Worm (Caenorhabditis elegans) whole organism, young adult: ENCODE data around the gene eelo-1.
A peak's percentile ranks its signal among the peaks of the same experiment; 100 is the strongest.

Experiments
- C06A6.2 ChIP-seq: fragments of 200-800 bp; sonication (Bioruptor generic); conservative IDR thresholded peaks from 2 replicates; pipeline ENCODE4 v1.3.6; 2022; ENCODE audit warnings: missing genetic modification characterization, missing compliant biosample characterization
- C17E4.6 ChIP-seq: fragments of 200-800 bp; sonication (Bioruptor generic); IDR thresholded peaks from 2 replicates; pipeline ENCODE4 v1.3.6; 2022; ENCODE audit warnings: missing genetic modification reagents, missing genetic modification characterization, missing compliant biosample characterization
- D2030.7 ChIP-seq: fragments of 200-800 bp; sonication (Bioruptor generic); IDR thresholded peaks from 2 replicates; pipeline ENCODE4 v1.3.6; 2022; ENCODE audit warnings: missing genetic modification reagents, missing genetic modification characterization, missing compliant biosample characterization
- F52B5.7 ChIP-seq: sonication (generic microtip); optimal IDR thresholded peaks from 2 replicates; lab custom pipeline; 2016; ENCODE audit warnings: mild to moderate bottlenecking, missing genetic modification characterization, missing compliant biosample characterization
- F55B11.4 ChIP-seq: sonication (generic microtip); optimal IDR thresholded peaks from 2 replicates; lab custom pipeline; 2016; ENCODE audit warnings: missing compliant biosample characterization, missing genetic modification characterization, borderline replicate concordance; ENCODE audit not compliant: insufficient read depth
- K11D2.4 ChIP-seq: fragments of 200-800 bp; sonication (Bioruptor generic); IDR thresholded peaks from 2 replicates; pipeline ENCODE4 v1.3.6; 2022; ENCODE audit warnings: missing genetic modification reagents, missing genetic modification characterization, missing compliant biosample characterization
- K12H6.12 ChIP-seq: fragments of 200-800 bp; sonication (Bioruptor generic); optimal IDR thresholded peaks from 2 replicates; lab custom pipeline; 2018; ENCODE audit warnings: mild to moderate bottlenecking, missing genetic modification characterization, missing compliant biosample characterization
- T26A5.8 ChIP-seq: sonication (generic microtip); optimal IDR thresholded peaks from 2 replicates; lab custom pipeline; 2016; ENCODE audit warnings: missing genetic modification characterization, missing compliant biosample characterization
- Y56A3A.18 ChIP-seq: fragments of 200-800 bp; sonication (Bioruptor generic); IDR thresholded peaks from 2 replicates; pipeline ENCODE4 v1.3.6; 2022; ENCODE audit warnings: missing genetic modification reagents, missing genetic modification characterization, missing compliant biosample characterization
- Y67H2A.10 ChIP-seq: fragments of 200-800 bp; sonication (Bioruptor generic); conservative IDR thresholded peaks from 2 replicates; pipeline ENCODE4 v1.3.6; 2022; ENCODE audit warnings: missing genetic modification reagents, missing genetic modification characterization, missing compliant biosample characterization
- akir-1 ChIP-seq: fragments of 200-800 bp; sonication (Bioruptor generic); optimal IDR thresholded peaks from 2 replicates; lab custom pipeline; 2018; ENCODE audit warnings: mild to moderate bottlenecking, missing genetic modification characterization, moderate library complexity, missing compliant biosample characterization
- ama-1 ChIP-seq, 3 experiments: fragments of 150-350 bp in 1 of 3; sonication (generic microtip) in 2 of 3; optimal IDR thresholded peaks; 2 replicates each; lab custom pipeline; 2014 to 2018; ENCODE audit warnings: missing biosample characterization in 2 of 3, missing genetic modification characterization in 2 of 3, missing genetic modification reagents in 2 of 3
- aptf-2 ChIP-seq: fragments of 200-800 bp; sonication (Bioruptor generic); conservative IDR thresholded peaks from 2 replicates; pipeline ENCODE4 v1.3.6; 2022; ENCODE audit warnings: missing genetic modification reagents, missing genetic modification characterization, missing compliant biosample characterization
- aptf-3 ChIP-seq: fragments of 200-800 bp; sonication (Bioruptor generic); IDR thresholded peaks from 2 replicates; pipeline ENCODE4 v1.3.6; 2022; ENCODE audit warnings: missing genetic modification characterization, missing compliant biosample characterization
- athp-1 ChIP-seq: sonication (generic microtip); optimal IDR thresholded peaks from 2 replicates; lab custom pipeline; 2017; ENCODE audit warnings: mild to moderate bottlenecking, missing genetic modification characterization, missing compliant biosample characterization
- attf-5 ChIP-seq: fragments of 200-800 bp; sonication (Bioruptor generic); optimal IDR thresholded peaks from 2 replicates; lab custom pipeline; 2018; ENCODE audit warnings: mild to moderate bottlenecking, missing genetic modification characterization, missing compliant biosample characterization
- bed-2 ChIP-seq: fragments of 200-800 bp; sonication (Bioruptor generic); IDR thresholded peaks from 2 replicates; pipeline ENCODE4 v1.3.6; 2022; ENCODE audit warnings: missing genetic modification reagents, missing genetic modification characterization, missing compliant biosample characterization
- ccch-3 ChIP-seq: fragments of 200-800 bp; sonication (Bioruptor generic); optimal IDR thresholded peaks from 2 replicates; lab custom pipeline; 2018; ENCODE audit warnings: mild to moderate bottlenecking, missing genetic modification characterization, missing compliant biosample characterization
- cebp-1 ChIP-seq, 2 experiments: fragments of 200-800 bp in 1 of 2; sonication (Bioruptor generic) in 1 of 2; sonication (generic microtip) in 1 of 2; IDR thresholded peaks in 1 of 2; optimal IDR thresholded peaks in 1 of 2; 2 replicates each; pipeline versions ENCODE4 v1.3.6 to Lab custom; 2017 to 2022; ENCODE audit warnings: missing compliant biosample characterization in 2 of 2, missing genetic modification characterization in 2 of 2, mild to moderate bottlenecking in 1 of 2, missing genetic modification reagents in 1 of 2, moderate library complexity in 1 of 2
- ceh-58 ChIP-seq: fragments of 200-800 bp; sonication (Bioruptor generic); IDR thresholded peaks from 2 replicates; pipeline ENCODE4 v1.3.6; 2022; ENCODE audit warnings: missing genetic modification characterization, missing compliant biosample characterization
- ceh-79 ChIP-seq: sonication (generic microtip); optimal IDR thresholded peaks from 2 replicates; lab custom pipeline; 2017; ENCODE audit warnings: mild to moderate bottlenecking, missing genetic modification characterization, missing compliant biosample characterization
- dpl-1 ChIP-seq: fragments of 150-350 bp; optimal IDR thresholded peaks from 2 replicates; lab custom pipeline; 2014; ENCODE audit warnings: missing biosample characterization, missing genetic modification reagents, missing genetic modification characterization
- efl-1 ChIP-seq: fragments of 150-350 bp; optimal IDR thresholded peaks from 2 replicates; lab custom pipeline; 2014; ENCODE audit warnings: missing biosample characterization, missing genetic modification reagents, missing genetic modification characterization
- gei-17 ChIP-seq: fragments of 200-800 bp; sonication (Bioruptor generic); optimal IDR thresholded peaks from 2 replicates; lab custom pipeline; 2018; ENCODE audit warnings: mild to moderate bottlenecking, missing genetic modification characterization, missing compliant biosample characterization
- hlh-12 ChIP-seq: sonication (generic microtip); optimal IDR thresholded peaks from 2 replicates; lab custom pipeline; 2016; ENCODE audit warnings: missing genetic modification characterization, missing compliant biosample characterization
- hmg-1.2 ChIP-seq: fragments of 200-800 bp; sonication (Bioruptor generic); IDR thresholded peaks from 2 replicates; pipeline ENCODE4 v1.3.6; 2022; ENCODE audit warnings: missing genetic modification reagents, missing genetic modification characterization, missing compliant biosample characterization
- hrde-1 ChIP-seq: sonication (generic microtip); optimal IDR thresholded peaks from 2 replicates; lab custom pipeline; 2016; ENCODE audit warnings: missing genetic modification characterization, mild to moderate bottlenecking, missing compliant biosample characterization, moderate library complexity, missing genotype, missing genetic modification reagents, borderline replicate concordance
- let-607 ChIP-seq, 2 experiments: fragments of 200-800 bp in 1 of 2; sonication (Bioruptor generic) in 1 of 2; sonication (generic microtip) in 1 of 2; optimal IDR thresholded peaks; 2 replicates each; lab custom pipeline; 2016 to 2018; ENCODE audit warnings: mild to moderate bottlenecking in 2 of 2, missing compliant biosample characterization in 2 of 2, missing genetic modification characterization in 2 of 2, moderate library complexity in 2 of 2, missing genotype in 1 of 2
- lin-35 ChIP-seq, 3 experiments: fragments of 150-350 bp in 2 of 3; sonication (generic microtip) in 1 of 3; optimal IDR thresholded peaks; 2 replicates each; lab custom pipeline; 2014 to 2018; ENCODE audit warnings: missing biosample characterization in 3 of 3, missing genetic modification characterization in 3 of 3, missing genetic modification reagents in 3 of 3
- mcd-1 ChIP-seq: fragments of 200-800 bp; sonication (Bioruptor generic); IDR thresholded peaks from 2 replicates; pipeline ENCODE4 v1.3.6; 2022; ENCODE audit warnings: missing genetic modification reagents, missing genetic modification characterization, missing compliant biosample characterization
- mel-28 ChIP-seq: sonication (generic microtip); optimal IDR thresholded peaks from 2 replicates; lab custom pipeline; 2016; ENCODE audit warnings: borderline replicate concordance, mild to moderate bottlenecking, missing genetic modification characterization, missing compliant biosample characterization
- mes-4 ChIP-seq: sonication (generic microtip); optimal IDR thresholded peaks from 2 replicates; lab custom pipeline; 2016; ENCODE audit warnings: missing genotype, missing genetic modification characterization, missing compliant biosample characterization
- nfya-2 ChIP-seq: fragments of 200-800 bp; sonication (Bioruptor generic); IDR thresholded peaks from 2 replicates; pipeline ENCODE4 v1.3.6; 2022; ENCODE audit warnings: missing genetic modification reagents, missing genetic modification characterization, missing compliant biosample characterization
- nfyb-1 ChIP-seq: fragments of 200-800 bp; sonication (Bioruptor generic); IDR thresholded peaks from 2 replicates; pipeline ENCODE4 v1.3.6; 2022; ENCODE audit warnings: missing genetic modification reagents, missing genetic modification characterization, missing compliant biosample characterization
- nhr-80 ChIP-seq: sonication (generic microtip); optimal IDR thresholded peaks from 2 replicates; lab custom pipeline; 2016; ENCODE audit warnings: missing genetic modification characterization, missing compliant biosample characterization
- pha-4 ChIP-seq: fragments of 150-350 bp; sonication (generic microtip); optimal IDR thresholded peaks from 2 replicates; lab custom pipeline; 2014; ENCODE audit warnings: missing biosample characterization, missing genetic modification reagents, missing genetic modification characterization
- rec-8 ChIP-seq, 2 experiments: sonication (generic microtip); optimal IDR thresholded peaks; 2 replicates each; lab custom pipeline; 2016; ENCODE audit warnings: mild to moderate bottlenecking in 2 of 2, missing genetic modification characterization in 2 of 2, missing genetic modification reagents in 2 of 2, missing genotype in 2 of 2, missing biosample characterization in 1 of 2, missing compliant biosample characterization in 1 of 2, moderate library complexity in 1 of 2
- snpc-3.4 ChIP-seq: sonication (generic microtip); optimal IDR thresholded peaks from 2 replicates; lab custom pipeline; 2017; ENCODE audit warnings: missing genetic modification characterization, mild to moderate bottlenecking, missing compliant biosample characterization, antibody characterized with exemption, moderate library complexity, missing genotype, missing genetic modification reagents
- snpc-4 ChIP-seq, 5 experiments: fragments of 150-350 bp in 1 of 5; sonication (generic microtip) in 4 of 5; optimal IDR thresholded peaks; 2 replicates each; lab custom pipeline; 2014 to 2018; ENCODE audit warnings: missing genetic modification characterization in 5 of 5, missing biosample characterization in 3 of 5, antibody characterized with exemption in 2 of 5, mild to moderate bottlenecking in 2 of 5, missing compliant biosample characterization in 2 of 5, missing genotype in 2 of 5, moderate library complexity in 2 of 5, missing genetic modification reagents in 1 of 5
- somi-1 ChIP-seq: fragments of 200-800 bp; sonication (Bioruptor generic); optimal IDR thresholded peaks from 2 replicates; lab custom pipeline; 2018; ENCODE audit warnings: mild to moderate bottlenecking, missing genetic modification characterization, missing compliant biosample characterization
- tlf-1 ChIP-seq: fragments of 200-800 bp; sonication (Bioruptor generic); optimal IDR thresholded peaks from 2 replicates; lab custom pipeline; 2018; ENCODE audit warnings: mild to moderate bottlenecking, missing genetic modification characterization, missing compliant biosample characterization
- unc-130 ChIP-seq: sonication (generic microtip); optimal IDR thresholded peaks from 2 replicates; lab custom pipeline; 2016; ENCODE audit warnings: missing genetic modification reagents, missing genetic modification characterization, missing compliant biosample characterization
- zfh-2 ChIP-seq: fragments of 200-800 bp; sonication (Bioruptor generic); conservative IDR thresholded peaks from 2 replicates; pipeline ENCODE4 v1.3.6; 2022; ENCODE audit warnings: missing genetic modification reagents, missing genetic modification characterization, missing compliant biosample characterization
- ztf-25 ChIP-seq: fragments of 200-800 bp; sonication (Bioruptor generic); IDR thresholded peaks from 2 replicates; pipeline ENCODE4 v1.3.6; 2022; ENCODE audit warnings: missing genetic modification reagents, missing genetic modification characterization, missing compliant biosample characterization

eelo-1 gene

DNA sequence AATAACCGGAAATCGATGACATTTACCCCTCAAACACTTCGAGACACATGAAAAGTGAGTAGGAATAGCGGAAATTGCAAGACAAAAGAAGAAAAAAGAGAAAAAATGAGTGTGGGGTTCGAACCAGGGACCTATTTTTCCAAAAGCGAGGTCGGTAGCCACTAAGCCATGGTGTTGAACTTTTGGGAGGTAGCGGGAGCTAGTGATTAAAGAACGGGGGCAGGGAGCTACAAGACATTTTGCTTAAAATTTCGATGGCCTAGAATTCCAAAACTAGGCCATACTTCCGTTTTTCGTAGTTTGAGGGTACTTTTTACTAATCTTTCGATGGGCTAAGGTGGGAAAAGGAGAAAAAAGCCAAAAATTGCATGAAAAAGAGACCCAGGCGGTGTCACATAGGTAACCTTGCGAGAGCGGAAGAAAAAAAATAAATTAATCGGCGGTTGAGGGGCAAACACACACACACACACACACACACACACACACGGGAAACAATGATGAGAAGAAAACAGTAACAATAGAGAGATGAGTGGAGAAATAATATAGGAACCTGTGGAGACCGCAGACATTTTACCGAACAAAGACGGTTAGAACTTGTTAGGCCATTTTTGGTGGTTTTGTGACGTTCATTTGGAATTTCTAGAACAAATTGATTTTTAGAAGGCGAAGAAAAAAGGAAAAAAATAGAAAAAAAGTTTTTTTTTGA, 43.3 kb upstream of the eelo-1 start (continued):
- TF ChIP-seq F55B11.4 (no peak), K11D2.4 (GFP tag; lab: Robert Waterston, UW) (0 out of 2 replicates have a peak, but pooled peaks have one; percentile 15), aptf-3 (GFP tag; lab: Robert Waterston, UW) (no peak), gei-17 (no peak), ama-1 (optimal IDR thresholded peaks at IDR 0.05; lab: Kevin White, UChicago) (no peak), ama-1 (GFP tag; optimal IDR thresholded peaks at IDR 0.05; lab: Kevin White, UChicago) (peak in 1 of 2 experiments; percentile 37), aptf-2 (GFP tag; lab: Robert Waterston, UW) (peak; percentile 78), bed-2 (GFP tag; lab: Robert Waterston, UW) (0 out of 2 replicates have a peak, but pooled peaks have one; percentile 27), K12H6.12 (tag; lab: Kevin White, UChicago) (peak; percentile 29), tlf-1 (GFP tag; lab: Kevin White, UChicago) (no peak), Y56A3A.18 (GFP tag; lab: Robert Waterston, UW) (peak; percentile 66; the same call in 1 of the 2 replicates), snpc-4 (GFP tag; optimal IDR thresholded peaks at IDR 0.05; lab: Kevin White, UChicago) (peak; percentile 59), snpc-4 (tag; optimal IDR thresholded peaks at IDR 0.05; lab: Kevin White, UChicago) (peak in 1 of 4 experiments; percentile 58), efl-1 (GFP tag; lab: Kevin White, UChicago) (no peak), snpc-3.4 (peak; percentile 42), C17E4.6 (GFP tag; lab: Robert Waterston, UW) (0 out of 2 replicates have a peak, but pooled peaks have one; percentile 28), mes-4 (tag; lab: Kevin White, UChicago) (no peak), hmg-1.2 (GFP tag; lab: Robert Waterston, UW) (peak; percentile 44), ztf-25 (peak; percentile 97), cebp-1 (GFP tag; IDR thresholded peaks at IDR 0.05; lab: Robert Waterston, UW) (peak; percentile 23; the same call in 1 of the 2 replicates), cebp-1 (tag; optimal IDR thresholded peaks at IDR 0.05; lab: Kevin White, UChicago) (peak; percentile 62), lin-35 (GFP tag; optimal IDR thresholded peaks at IDR 0.05; lab: Kevin White, UChicago) (peak in 1 of 3 experiments; percentile 4), ceh-79 (tag; lab: Kevin White, UChicago) (no peak), nfyb-1 (GFP tag; lab: Robert Waterston, UW) (peak; percentile 75), hlh-12 (tag; lab: Kevin White, UChicago) (peak; percentile 48), nhr-80 (tag; lab: Kevin White, UChicago) (peak; percentile 39), akir-1 (no peak), athp-1 (tag; lab: Kevin White, UChicago) (peak; percentile 85), hrde-1 (tag; lab: Kevin White, UChicago) (peak; percentile 56), somi-1 (GFP tag; lab: Kevin White, UChicago) (peak; percentile 35), ccch-3 (peak; percentile 61), attf-5 (peak; percentile 51), nfya-2 (GFP tag; lab: Robert Waterston, UW) (no peak), Y67H2A.10 (GFP tag; lab: Robert Waterston, UW) (no peak), ceh-58 (no peak), D2030.7 (GFP tag; lab: Robert Waterston, UW) (peak; percentile 87), unc-130 (peak; percentile 35), rec-8 (tag; optimal IDR thresholded peaks at IDR 0.05; lab: Kevin White, UChicago) (peak; percentile 65 to 83), let-607 (tag; optimal IDR thresholded peaks at IDR 0.05; lab: Kevin White, UChicago) (peak in 1 of 2 experiments; percentile 55), C06A6.2 (GFP tag; lab: Robert Waterston, UW) (no peak), mcd-1 (GFP tag; lab: Robert Waterston, UW) (peak; percentile 60), T26A5.8 (tag; lab: Kevin White, UChicago) (peak; percentile 40), dpl-1 (no peak), mel-28 (tag; lab: Kevin White, UChicago) (no peak), F52B5.7 (tag; lab: Kevin White, UChicago) (peak; percentile 69), pha-4 (no peak), zfh-2 (GFP tag; lab: Robert Waterston, UW) (no peak)
